Worm (Caenorhabditis elegans) whole organism, midembryonic: ENCODE results near the gene Y105C5B.25.

Source experiments
- med-1 ChIP-seq: sonication (generic microtip); optimal IDR thresholded peaks from 2 replicates; lab custom pipeline; 2017; ENCODE audit warnings: missing genetic modification characterization, mild to moderate bottlenecking, missing compliant biosample characterization, antibody characterized with exemption, missing genetic modification reagents; ENCODE audit not compliant: insufficient read depth
- ref-1 ChIP-seq: fragments of 200-800 bp; sonication (Bioruptor generic); conservative IDR thresholded peaks from 2 replicates; pipeline ENCODE4 v1.3.6; 2022; ENCODE audit warnings: missing genetic modification reagents, missing genetic modification characterization, missing compliant biosample characterization
- tab-1 ChIP-seq: fragments of 200-800 bp; sonication (Bioruptor generic); IDR thresholded peaks from 2 replicates; pipeline ENCODE4 v1.3.6; 2022; ENCODE audit warnings: missing genetic modification characterization, missing compliant biosample characterization
- ztf-23 ChIP-seq: fragments of 200-800 bp; sonication (Bioruptor generic); IDR thresholded peaks from 2 replicates; pipeline ENCODE4 v1.3.6; 2022; ENCODE audit warnings: missing genetic modification reagents, missing genetic modification characterization, missing compliant biosample characterization

DNA sequence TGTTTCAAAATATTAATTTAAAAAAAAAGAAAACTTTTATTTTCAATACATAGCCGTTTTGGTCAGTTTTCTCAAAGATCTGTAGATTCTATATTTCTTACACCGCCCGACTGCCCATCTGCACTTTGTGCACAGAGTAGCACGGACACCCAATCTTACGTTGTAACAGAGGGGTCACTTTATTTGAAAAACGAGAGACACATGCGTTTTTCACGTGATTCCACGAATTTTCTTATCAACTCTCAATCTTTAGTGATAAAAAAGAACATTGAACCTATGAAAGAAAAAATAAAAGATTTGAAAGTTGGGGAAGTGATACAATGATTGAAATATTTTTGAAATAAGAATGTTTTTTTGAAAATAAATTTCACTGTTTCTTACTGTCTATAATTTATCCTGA lies 24.4 kb upstream of the Y105C5B.25 start:
- TF ChIP-seq med-1 (GFP tag; lab: Kevin White, UChicago) (no peak), ztf-23 (GFP tag; lab: Robert Waterston, UW) (no peak), ref-1 (GFP tag; lab: Robert Waterston, UW) (no peak), tab-1 (GFP tag; lab: Robert Waterston, UW) (no peak)
